Worm (Caenorhabditis elegans): ENCODE results near the gene K03A1.4.

Gene K03A1.4

DNA sequence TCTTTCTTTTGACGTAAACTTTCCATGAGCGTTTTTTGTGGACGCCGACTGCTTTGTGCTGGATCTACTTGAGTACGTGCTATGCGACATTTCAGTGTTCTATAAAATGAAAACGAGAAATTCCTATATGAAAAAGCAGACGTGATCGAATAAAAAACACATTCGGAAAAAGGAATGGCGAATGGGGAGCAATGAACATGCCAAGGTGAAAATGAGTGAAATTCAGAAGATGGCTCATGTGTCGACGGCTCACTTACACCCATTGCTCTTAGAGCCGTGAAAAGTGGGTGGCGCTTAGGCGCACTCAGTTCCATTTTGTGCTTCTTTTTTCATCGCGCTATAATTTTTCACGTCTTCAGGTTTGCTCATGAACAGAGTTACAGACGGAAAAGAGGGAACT, at the start of gene K03A1.4:
Gene K03A1.4 (minus strand): TSS at position 101 of the 400 bp plus-strand sequence.
- no peak for TF ChIP-seq hnd-1 (tag; optimal IDR thresholded peaks at IDR 0.05)
- TF ChIP-seq ceh-13 (GFP tag; optimal IDR thresholded peaks at IDR 0.05), result no peak
- TF ChIP-seq ama-1 (optimal IDR thresholded peaks at IDR 0.05), result no peak
- no peak for TF ChIP-seq B0310.2 (tag; optimal IDR thresholded peaks at IDR 0.05)
- no peak for TF ChIP-seq ets-7 (tag; optimal IDR thresholded peaks at IDR 0.05)
- no peak for TF ChIP-seq hmg-4 (GFP tag; optimal IDR thresholded peaks at IDR 0.05)
- no peak for TF ChIP-seq hmbx-1 (tag; optimal IDR thresholded peaks at IDR 0.05)
- no peak for TF ChIP-seq tbx-11 (GFP tag; IDR thresholded peaks at IDR 0.05)
- no peak for TF ChIP-seq tra-4 (tag; optimal IDR thresholded peaks at IDR 0.05)
- no peak for TF ChIP-seq sea-1 (GFP tag; conservative IDR thresholded peaks at IDR 0.05)
- TF ChIP-seq aly-1 (tag; optimal IDR thresholded peaks at IDR 0.05), result no peak
- TF ChIP-seq flt-1 (GFP tag; IDR thresholded peaks at IDR 0.05), result no peak
- no peak for TF ChIP-seq scrt-1 (GFP tag; IDR thresholded peaks at IDR 0.05)
- TF ChIP-seq F13C5.2 (tag; optimal IDR thresholded peaks at IDR 0.05), result no peak
- no peak for TF ChIP-seq tbx-37 (GFP tag; conservative IDR thresholded peaks at IDR 0.05)
- no peak for TF ChIP-seq pes-1 (GFP tag; IDR thresholded peaks at IDR 0.05)
- no peak for TF ChIP-seq ceh-36 (tag; optimal IDR thresholded peaks at IDR 0.05)

DNA sequence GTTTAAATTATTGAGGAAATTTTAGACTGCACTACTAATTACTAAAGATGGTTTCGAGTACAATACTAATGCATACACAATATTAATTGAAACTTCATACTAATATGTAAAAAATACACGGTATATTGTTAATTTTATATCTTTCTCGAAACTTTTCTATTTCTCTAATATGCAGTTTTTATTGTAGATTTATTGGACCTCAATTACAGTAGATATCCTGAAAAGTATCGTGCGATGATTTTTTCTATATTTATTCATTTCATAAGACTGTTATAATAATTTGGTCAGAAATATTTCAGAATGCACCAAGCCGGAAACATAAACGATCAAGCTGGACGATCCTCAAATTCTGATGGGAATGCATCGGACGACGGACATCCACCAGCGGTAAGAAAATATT, 45.2 kb upstream of the K03A1.4 start, which contains the start of gene C07D8.5:
Gene C07D8.5 (plus strand): TSS at position 301 of the 400 bp plus-strand sequence.
- no peak for TF ChIP-seq ama-1 (optimal IDR thresholded peaks at IDR 0.05)
- TF ChIP-seq ets-7 (tag; optimal IDR thresholded peaks at IDR 0.05), result no peak
- no peak for TF ChIP-seq B0310.2 (tag; optimal IDR thresholded peaks at IDR 0.05)

DNA sequence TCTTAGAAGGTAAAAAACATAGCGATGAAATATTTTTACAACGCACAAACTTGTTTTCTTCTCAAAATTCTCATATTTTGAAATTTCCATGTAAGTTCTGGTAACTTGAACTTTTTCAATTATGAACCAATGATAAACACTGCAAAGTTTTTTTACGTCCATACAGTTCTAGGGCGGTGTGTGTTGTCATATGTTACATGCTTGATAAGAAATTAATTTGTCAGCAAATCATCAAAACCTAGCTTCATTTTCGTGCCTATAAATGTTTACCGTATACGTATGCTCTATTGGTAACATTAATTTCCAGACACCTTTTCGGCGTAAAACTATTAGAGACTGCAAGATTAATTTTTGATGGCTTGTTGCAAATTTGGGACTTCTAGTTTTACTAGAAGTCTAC, 44.7 kb upstream of the K03A1.4 start:
- no peak for TF ChIP-seq ets-7 (tag; optimal IDR thresholded peaks at IDR 0.05)
- no peak for TF ChIP-seq tbx-37 (GFP tag; conservative IDR thresholded peaks at IDR 0.05)
- TF ChIP-seq scrt-1 (GFP tag; IDR thresholded peaks at IDR 0.05), result no peak

DNA sequence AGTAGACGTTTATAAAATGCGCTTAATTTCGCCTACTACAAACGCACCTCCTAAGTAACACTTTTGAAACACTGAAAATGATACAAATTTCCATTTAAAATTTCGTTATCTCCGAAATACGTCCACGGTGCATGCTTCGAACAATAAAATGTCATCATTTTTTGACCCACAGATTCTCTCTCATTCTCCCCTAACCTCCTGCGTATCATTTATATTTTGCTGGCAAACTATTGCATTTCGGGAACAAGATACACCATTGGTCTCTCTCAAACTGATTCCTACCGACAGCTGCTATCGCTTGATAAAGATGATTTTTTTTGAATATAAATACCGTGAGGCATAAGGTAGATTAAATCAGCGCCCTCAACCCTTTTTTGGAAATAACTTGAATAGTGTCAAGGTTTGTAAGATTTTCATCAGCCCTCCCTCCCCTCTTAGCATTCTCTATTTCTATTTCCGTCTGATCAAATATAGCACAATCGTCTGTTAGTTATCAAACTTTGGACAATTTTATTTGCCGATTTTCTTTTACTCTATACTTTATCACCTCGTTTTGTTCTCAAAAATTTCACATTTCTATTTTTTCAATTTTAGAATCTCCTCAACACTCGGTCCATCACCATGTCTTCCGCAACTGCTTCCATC, 42.5 kb upstream of the K03A1.4 start, which contains the start of gene C07D8.6:
Gene C07D8.6 (plus strand): TSS at position 595 of the 645 bp plus-strand sequence.
- TF ChIP-seq ceh-13 (GFP tag; optimal IDR thresholded peaks at IDR 0.05) (no peak), tbx-11 (GFP tag; IDR thresholded peaks at IDR 0.05) (no peak), B0310.2 (tag; optimal IDR thresholded peaks at IDR 0.05) (no peak), flt-1 (GFP tag; IDR thresholded peaks at IDR 0.05) (no peak), ama-1 (optimal IDR thresholded peaks at IDR 0.05) (no peak), hmbx-1 (tag; optimal IDR thresholded peaks at IDR 0.05) (no peak), tra-4 (tag; optimal IDR thresholded peaks at IDR 0.05) (no peak), tbx-37 (GFP tag; conservative IDR thresholded peaks at IDR 0.05) (no peak), pes-1 (GFP tag; IDR thresholded peaks at IDR 0.05) (no peak), F13C5.2 (tag; optimal IDR thresholded peaks at IDR 0.05) (no peak), hnd-1 (tag; optimal IDR thresholded peaks at IDR 0.05) (no peak), scrt-1 (GFP tag; IDR thresholded peaks at IDR 0.05) (no peak), ceh-36 (tag; optimal IDR thresholded peaks at IDR 0.05) (no peak), sea-1 (GFP tag; conservative IDR thresholded peaks at IDR 0.05) (no peak), ets-7 (tag; optimal IDR thresholded peaks at IDR 0.05) (no peak), hmg-4 (GFP tag; optimal IDR thresholded peaks at IDR 0.05) (no peak), aly-1 (tag; optimal IDR thresholded peaks at IDR 0.05) (no peak)

DNA sequence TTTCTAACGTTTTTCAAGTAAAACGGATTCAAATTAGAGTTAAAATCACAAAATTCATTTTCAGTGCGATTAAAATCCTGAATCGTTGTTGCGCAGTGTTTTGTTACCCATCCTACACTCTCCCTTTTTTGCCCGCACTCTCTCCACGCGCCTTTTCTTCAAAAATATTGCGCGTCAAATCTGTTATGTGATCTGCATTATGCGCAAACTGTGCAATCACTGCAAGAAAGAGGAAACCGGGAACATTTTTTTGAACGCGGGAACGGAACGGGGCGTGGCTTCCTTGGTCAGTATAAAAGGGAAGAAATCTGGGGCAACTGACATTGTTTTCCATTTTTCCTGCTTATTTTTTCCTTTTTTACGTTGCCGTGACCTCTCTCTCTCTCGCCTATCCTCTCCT, 41.8 kb upstream of the K03A1.4 start:
- TF ChIP-seq pes-1 (GFP tag; IDR thresholded peaks at IDR 0.05) (no peak), tbx-11 (GFP tag; IDR thresholded peaks at IDR 0.05) (no peak), scrt-1 (GFP tag; IDR thresholded peaks at IDR 0.05) (no peak), hmbx-1 (tag; optimal IDR thresholded peaks at IDR 0.05) (no peak), ama-1 (optimal IDR thresholded peaks at IDR 0.05) (peak; percentile 53), hmg-4 (GFP tag; optimal IDR thresholded peaks at IDR 0.05) (peak; percentile 12)

- TF ChIP-seq tbx-11 (GFP tag; IDR thresholded peaks at IDR 0.05) (no peak), hnd-1 (tag; optimal IDR thresholded peaks at IDR 0.05) (no peak), scrt-1 (GFP tag; IDR thresholded peaks at IDR 0.05) (no peak), tbx-37 (GFP tag; conservative IDR thresholded peaks at IDR 0.05) (no peak), aly-1 (tag; optimal IDR thresholded peaks at IDR 0.05) (no peak), ama-1 (optimal IDR thresholded peaks at IDR 0.05) (no peak), hmg-4 (GFP tag; optimal IDR thresholded peaks at IDR 0.05) (peak; percentile 78), ceh-13 (GFP tag; optimal IDR thresholded peaks at IDR 0.05) (no peak), F13C5.2 (tag; optimal IDR thresholded peaks at IDR 0.05) (peak; percentile 42), B0310.2 (tag; optimal IDR thresholded peaks at IDR 0.05) (no peak), tra-4 (tag; optimal IDR thresholded peaks at IDR 0.05) (no peak), pes-1 (GFP tag; IDR thresholded peaks at IDR 0.05) (no peak)
Observed at ce11 chrX:7334302-7334724, 35.8 kb upstream of the K03A1.4 start, which contains the start of gene epg-7. epg-7 (plus strand) TSS chrX:7334714.

- TF ChIP-seq hmg-4 (GFP tag; optimal IDR thresholded peaks at IDR 0.05) (no peak), ets-7 (tag; optimal IDR thresholded peaks at IDR 0.05) (no peak), sea-1 (GFP tag; conservative IDR thresholded peaks at IDR 0.05) (no peak), pes-1 (GFP tag; IDR thresholded peaks at IDR 0.05) (no peak), aly-1 (tag; optimal IDR thresholded peaks at IDR 0.05) (no peak), tra-4 (tag; optimal IDR thresholded peaks at IDR 0.05) (no peak), scrt-1 (GFP tag; IDR thresholded peaks at IDR 0.05) (no peak), tbx-37 (GFP tag; conservative IDR thresholded peaks at IDR 0.05) (no peak), hmbx-1 (tag; optimal IDR thresholded peaks at IDR 0.05) (no peak), tbx-11 (GFP tag; IDR thresholded peaks at IDR 0.05) (no peak), flt-1 (GFP tag; IDR thresholded peaks at IDR 0.05) (no peak), ama-1 (optimal IDR thresholded peaks at IDR 0.05) (no peak), B0310.2 (tag; optimal IDR thresholded peaks at IDR 0.05) (no peak), ceh-36 (tag; optimal IDR thresholded peaks at IDR 0.05) (no peak)
Observed at ce11 chrX:7330685-7331196, 32.2 kb upstream of the K03A1.4 start, which contains the start of gene ttr-30. ttr-30 (plus strand) TSS chrX:7330949.

All from whole organism, early embryonic.